Worm (Caenorhabditis elegans): ENCODE data around the gene nhx-4.

Gene nhx-4

ce11 chrX:6915279-6915678, 1.2 kb downstream of the nhx-4 start:
- TF ChIP-seq flt-1 (GFP tag; IDR thresholded peaks at IDR 0.05) (no peak), med-1 (GFP tag; optimal IDR thresholded peaks at IDR 0.05; ENCODE audit: insufficient read depth) (no peak), tab-1 (GFP tag; IDR thresholded peaks at IDR 0.05) (no peak), klf-2 (GFP tag; conservative IDR thresholded peaks at IDR 0.05) (no peak), ztf-29 (GFP tag; IDR thresholded peaks at IDR 0.05) (no peak), ztf-23 (GFP tag; IDR thresholded peaks at IDR 0.05) (no peak), T22C8.4 (GFP tag; IDR thresholded peaks at IDR 0.05) (no peak), cog-1 (tag; optimal IDR thresholded peaks at IDR 0.05) (no peak), ref-1 (GFP tag; conservative IDR thresholded peaks at IDR 0.05) (no peak)

ce11 chrX:6916150-6916549, 2.1 kb downstream of the nhx-4 start:
- TF ChIP-seq klf-2 (GFP tag; conservative IDR thresholded peaks at IDR 0.05) (no peak), med-1 (GFP tag; optimal IDR thresholded peaks at IDR 0.05; ENCODE audit: insufficient read depth) (no peak), ref-1 (GFP tag; conservative IDR thresholded peaks at IDR 0.05) (no peak), tab-1 (GFP tag; IDR thresholded peaks at IDR 0.05) (no peak), flt-1 (GFP tag; IDR thresholded peaks at IDR 0.05) (no peak), cog-1 (tag; optimal IDR thresholded peaks at IDR 0.05) (no peak), ztf-29 (GFP tag; IDR thresholded peaks at IDR 0.05) (no peak), ztf-23 (GFP tag; IDR thresholded peaks at IDR 0.05) (no peak), T22C8.4 (GFP tag; IDR thresholded peaks at IDR 0.05) (no peak)

ce11 chrX:6920132-6920531, 6.0 kb downstream of the nhx-4 start:
- TF ChIP-seq tab-1 (GFP tag; IDR thresholded peaks at IDR 0.05) = no peak
- no peak for TF ChIP-seq cog-1 (tag; optimal IDR thresholded peaks at IDR 0.05)
- no peak for TF ChIP-seq ref-1 (GFP tag; conservative IDR thresholded peaks at IDR 0.05)
- no peak for TF ChIP-seq ztf-29 (GFP tag; IDR thresholded peaks at IDR 0.05)
- no peak for TF ChIP-seq med-1 (GFP tag; optimal IDR thresholded peaks at IDR 0.05; ENCODE audit: insufficient read depth)
- no peak for TF ChIP-seq ztf-23 (GFP tag; IDR thresholded peaks at IDR 0.05)
- TF ChIP-seq T22C8.4 (GFP tag; IDR thresholded peaks at IDR 0.05) = no peak

- no peak for TF ChIP-seq med-1 (GFP tag; optimal IDR thresholded peaks at IDR 0.05; ENCODE audit: insufficient read depth)
- no peak for TF ChIP-seq ztf-23 (GFP tag; IDR thresholded peaks at IDR 0.05)
- no peak for TF ChIP-seq T22C8.4 (GFP tag; IDR thresholded peaks at IDR 0.05)
- TF ChIP-seq klf-2 (GFP tag; conservative IDR thresholded peaks at IDR 0.05) = no peak
- TF ChIP-seq tab-1 (GFP tag; IDR thresholded peaks at IDR 0.05) = no peak
- TF ChIP-seq flt-1 (GFP tag; IDR thresholded peaks at IDR 0.05) = no peak
Measured at ce11 chrX:6924461-6924860, 10.4 kb downstream of the nhx-4 start, which contains the start of gene otpl-3. Gene otpl-3 (minus strand): TSS chrX:6924764.

- TF ChIP-seq klf-2 (GFP tag; conservative IDR thresholded peaks at IDR 0.05) (no peak), tab-1 (GFP tag; IDR thresholded peaks at IDR 0.05) (no peak), ztf-29 (GFP tag; IDR thresholded peaks at IDR 0.05) (no peak), flt-1 (GFP tag; IDR thresholded peaks at IDR 0.05) (no peak), cog-1 (tag; optimal IDR thresholded peaks at IDR 0.05) (no peak)
Measured at ce11 chrX:6926952-6927351, 12.9 kb downstream of the nhx-4 start.

- TF ChIP-seq klf-2 (GFP tag; conservative IDR thresholded peaks at IDR 0.05) (no peak), ztf-29 (GFP tag; IDR thresholded peaks at IDR 0.05) (no peak), med-1 (GFP tag; optimal IDR thresholded peaks at IDR 0.05; ENCODE audit: insufficient read depth) (no peak)
Measured at ce11 chrX:6928578-6928977, 14.5 kb downstream of the nhx-4 start, which contains the start of gene F14B8.5. Gene F14B8.5 (minus strand): TSS chrX:6928704.

- TF ChIP-seq ref-1 (GFP tag; conservative IDR thresholded peaks at IDR 0.05) (no peak), tab-1 (GFP tag; IDR thresholded peaks at IDR 0.05) (no peak), klf-2 (GFP tag; conservative IDR thresholded peaks at IDR 0.05) (no peak), cog-1 (tag; optimal IDR thresholded peaks at IDR 0.05) (no peak), T22C8.4 (GFP tag; IDR thresholded peaks at IDR 0.05) (no peak), med-1 (GFP tag; optimal IDR thresholded peaks at IDR 0.05; ENCODE audit: insufficient read depth) (no peak), ztf-29 (GFP tag; IDR thresholded peaks at IDR 0.05) (no peak), ztf-23 (GFP tag; IDR thresholded peaks at IDR 0.05) (no peak), flt-1 (GFP tag; IDR thresholded peaks at IDR 0.05) (no peak)
Measured at ce11 chrX:6932134-6932533, 18.0 kb downstream of the nhx-4 start, which contains the start of gene F14B8.6. Gene F14B8.6 (minus strand): TSS chrX:6932425.

- TF ChIP-seq flt-1 (GFP tag; IDR thresholded peaks at IDR 0.05) (no peak; the same call in 1 of the 2 replicates), ref-1 (GFP tag; conservative IDR thresholded peaks at IDR 0.05) (no peak), klf-2 (GFP tag; conservative IDR thresholded peaks at IDR 0.05) (no peak), tab-1 (GFP tag; IDR thresholded peaks at IDR 0.05) (no peak), cog-1 (tag; optimal IDR thresholded peaks at IDR 0.05) (no peak), ztf-29 (GFP tag; IDR thresholded peaks at IDR 0.05) (no peak), med-1 (GFP tag; optimal IDR thresholded peaks at IDR 0.05; ENCODE audit: insufficient read depth) (no peak), ztf-23 (GFP tag; IDR thresholded peaks at IDR 0.05) (no peak), T22C8.4 (GFP tag; IDR thresholded peaks at IDR 0.05) (no peak)
Measured at ce11 chrX:6934453-6934852, 20.4 kb downstream of the nhx-4 start.

- no peak for TF ChIP-seq ref-1 (GFP tag; conservative IDR thresholded peaks at IDR 0.05)
- TF ChIP-seq ztf-29 (GFP tag; IDR thresholded peaks at IDR 0.05) = no peak
- TF ChIP-seq cog-1 (tag; optimal IDR thresholded peaks at IDR 0.05) = no peak
- no peak for TF ChIP-seq klf-2 (GFP tag; conservative IDR thresholded peaks at IDR 0.05)
- no peak for TF ChIP-seq flt-1 (GFP tag; IDR thresholded peaks at IDR 0.05)
- TF ChIP-seq ztf-23 (GFP tag; IDR thresholded peaks at IDR 0.05) = no peak
Measured at ce11 chrX:6935430-6935829, 21.3 kb downstream of the nhx-4 start, which contains the start of gene C16E9.2. Gene C16E9.2 (plus strand): TSS chrX:6935730.

ce11 chrX:6937742-6938141, 23.7 kb downstream of the nhx-4 start:
- no peak for TF ChIP-seq klf-2 (GFP tag; conservative IDR thresholded peaks at IDR 0.05)
- no peak for TF ChIP-seq med-1 (GFP tag; optimal IDR thresholded peaks at IDR 0.05; ENCODE audit: insufficient read depth)
- TF ChIP-seq ztf-29 (GFP tag; IDR thresholded peaks at IDR 0.05) = no peak

- TF ChIP-seq ztf-23 (GFP tag; IDR thresholded peaks at IDR 0.05) = no peak
- no peak for TF ChIP-seq klf-2 (GFP tag; conservative IDR thresholded peaks at IDR 0.05)
- TF ChIP-seq ref-1 (GFP tag; conservative IDR thresholded peaks at IDR 0.05) = no peak
- TF ChIP-seq T22C8.4 (GFP tag; IDR thresholded peaks at IDR 0.05) = no peak
- TF ChIP-seq flt-1 (GFP tag; IDR thresholded peaks at IDR 0.05) = no peak
- TF ChIP-seq med-1 (GFP tag; optimal IDR thresholded peaks at IDR 0.05; ENCODE audit: insufficient read depth) = no peak
- TF ChIP-seq cog-1 (tag; optimal IDR thresholded peaks at IDR 0.05) = no peak
- TF ChIP-seq ztf-29 (GFP tag; IDR thresholded peaks at IDR 0.05) = no peak
Measured at ce11 chrX:6939917-6940316, 25.8 kb downstream of the nhx-4 start, which contains the start of gene C16E9.1. Gene C16E9.1 (plus strand): TSS chrX:6940217.
